Fruit fly (Drosophila melanogaster) whole organism, prepupa: ENCODE measurements around the gene CG33523.

ENCODE experiments used
- CG3032 ChIP-seq: fragments of 200-800 bp; optimal IDR thresholded peaks from 2 replicates; lab custom pipeline; 2019; ENCODE audit warnings: missing biosample characterization, mild to moderate bottlenecking, missing genetic modification characterization, moderate library complexity
- CG3919 ChIP-seq: fragments of 200-800 bp; sonication (Bioruptor generic); optimal IDR thresholded peaks from 3 replicates; lab custom pipeline; 2016; ENCODE audit warnings: missing biosample characterization, missing genetic modification characterization
- CG6808 ChIP-seq: fragments of 200-800 bp; sonication (Bioruptor generic); optimal IDR thresholded peaks from 3 replicates; lab custom pipeline; 2017; ENCODE audit warnings: missing biosample characterization, missing genetic modification characterization, mild to moderate bottlenecking, moderate library complexity, missing genetic modification reagents
- Lpt ChIP-seq: fragments of 200-800 bp; sonication (Bioruptor generic); optimal IDR thresholded peaks from 3 replicates; lab custom pipeline; 2016; ENCODE audit warnings: missing biosample characterization, missing genetic modification characterization
- acj6 ChIP-seq: fragments of 200-800 bp; sonication (Bioruptor generic); optimal IDR thresholded peaks from 3 replicates; lab custom pipeline; 2016; ENCODE audit warnings: missing biosample characterization, missing genetic modification characterization
- eg ChIP-seq: fragments of 200-800 bp; sonication (Bioruptor generic); IDR thresholded peaks from 3 replicates; pipeline ENCODE4 v1.3.6; 2022; ENCODE audit warnings: missing biosample characterization, missing genetic modification characterization
- topi ChIP-seq: fragments of 200-800 bp; sonication (Bioruptor generic); optimal IDR thresholded peaks from 3 replicates; lab custom pipeline; 2016; ENCODE audit warnings: missing biosample characterization, missing genetic modification characterization

dm6 chr3L:5882209-5882403 is 41.6 kb upstream of the CG33523 start, which contains the start of gene CG13287:
- TF ChIP-seq CG3032 (tag; lab: Kevin White, UChicago) (no peak), topi (GFP tag; lab: Kevin White, UChicago) (no peak), CG3919 (GFP tag; lab: Kevin White, UChicago) (no peak), eg (GFP tag; lab: Robert Waterston, UW) (no peak), CG6808 (no peak), acj6 (GFP tag; lab: Kevin White, UChicago) (no peak), Lpt (GFP tag; lab: Kevin White, UChicago) (no peak)
